Worm (Caenorhabditis elegans) whole organism, mixed stage, embryonic: ENCODE results near the gene F35C11.4.

Source experiments
- blmp-1 ChIP-seq: fragments of 150-350 bp; optimal IDR thresholded peaks from 2 replicates; lab custom pipeline; 2014; ENCODE audit warnings: missing biosample characterization, missing genetic modification characterization
- nhr-237 ChIP-seq: fragments of 150-350 bp; optimal IDR thresholded peaks from 2 replicates; lab custom pipeline; 2014; ENCODE audit warnings: missing biosample characterization, missing genetic modification characterization
- snpc-4 ChIP-seq: fragments of 150-350 bp; optimal IDR thresholded peaks from 2 replicates; lab custom pipeline; 2014; ENCODE audit warnings: missing biosample characterization, missing genetic modification characterization

DNA sequence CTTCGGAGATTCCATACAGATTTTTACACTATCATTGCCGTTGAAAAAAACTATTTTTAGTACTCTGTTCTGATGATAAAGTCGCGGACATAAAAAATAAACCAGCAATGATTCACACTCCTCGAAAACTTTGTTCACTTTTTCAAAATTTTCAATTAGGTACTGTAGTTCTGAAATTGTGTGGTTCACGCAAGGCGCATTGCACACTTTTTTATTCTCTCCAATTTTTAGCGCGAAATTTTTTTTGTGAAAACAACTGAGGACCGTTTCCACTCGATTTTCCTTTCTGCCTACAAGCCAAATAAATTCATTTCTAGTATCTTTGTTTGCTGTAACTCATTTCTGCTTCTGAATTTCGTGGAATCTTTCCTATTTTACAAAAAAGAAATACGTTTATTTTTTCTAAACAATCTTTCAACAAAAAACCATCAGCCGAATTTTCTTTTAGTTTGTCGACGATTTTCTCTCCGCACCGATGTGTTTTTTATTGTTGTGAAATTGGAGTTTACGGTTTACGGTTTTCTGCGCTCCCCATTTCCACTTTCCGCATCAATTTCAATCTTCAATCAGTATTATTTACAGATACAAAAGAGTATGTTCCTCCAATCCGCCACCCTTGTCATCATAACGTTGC is 4.5 kb downstream of the F35C11.4 start, which contains the start of gene F35C11.5:
- no peak for TF ChIP-seq nhr-237
- no peak for TF ChIP-seq blmp-1 (tag; lab: Kevin White, UChicago)
- no peak for TF ChIP-seq snpc-4 (tag; lab: Kevin White, UChicago)
